Fruit fly (Drosophila melanogaster) whole organism, adult: ENCODE data around the gene CG46383.

ENCODE experiments used
- Clk ChIP-seq: fragments of 200-800 bp; sonication (Bioruptor generic); optimal IDR thresholded peaks from 2 replicates; lab custom pipeline; 2017; ENCODE audit warnings: missing biosample characterization, missing genetic modification characterization
- bab1 ChIP-seq: fragments of 200-800 bp; sonication (Bioruptor generic); optimal IDR thresholded peaks from 3 replicates; lab custom pipeline; 2019; ENCODE audit warnings: missing biosample characterization, mild to moderate bottlenecking, missing genetic modification characterization, moderate library complexity
- ovo ChIP-seq: fragments of 200-800 bp; sonication (Bioruptor generic); optimal IDR thresholded peaks from 2 replicates; lab custom pipeline; 2016; ENCODE audit warnings: missing biosample characterization, missing genetic modification characterization

DNA sequence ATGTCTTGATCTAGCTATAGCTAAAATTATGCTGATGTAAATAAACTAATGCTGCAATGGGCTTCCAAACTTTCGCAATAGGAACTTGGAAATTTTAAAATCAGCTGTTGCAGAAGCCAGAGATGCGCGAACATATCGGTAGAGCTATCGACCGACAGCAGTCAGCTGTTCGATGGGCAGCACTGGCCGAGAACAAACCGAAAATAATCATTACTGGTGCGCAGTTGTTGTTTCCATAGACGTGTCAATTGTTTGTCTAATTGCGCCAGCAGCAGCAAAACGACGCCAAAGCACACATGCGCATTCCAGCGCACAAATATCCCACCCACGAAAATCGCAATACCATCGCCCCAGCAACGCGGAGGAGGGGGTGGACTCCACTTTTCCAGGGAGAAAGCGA, 15.8 kb downstream of the CG46383 start, which contains the start of gene Sap47:
- TF ChIP-seq Clk (GFP tag; lab: Kevin White, UChicago) (no peak), ovo (GFP tag; lab: Kevin White, UChicago) (no peak), bab1 (peak; percentile 74)
